Worm (Caenorhabditis elegans) whole organism, L1 larva: ENCODE data around the gene ZC449.7.

Experiments
- ces-1 ChIP-seq: fragments of 150-350 bp; optimal IDR thresholded peaks from 2 replicates; lab custom pipeline; 2014; ENCODE audit warnings: missing biosample characterization, missing genetic modification reagents, missing genetic modification characterization
- egl-27 ChIP-seq, 2 experiments: fragments of 150-350 bp in 1 of 2; sonication (generic microtip); optimal IDR thresholded peaks; 3 replicates each; lab custom pipeline; 2017 to 2018; ENCODE audit warnings: missing biosample characterization in 2 of 2, missing genetic modification characterization in 2 of 2, missing genetic modification reagents in 2 of 2
- hpl-2 ChIP-seq: fragments of 150-350 bp; optimal IDR thresholded peaks from 2 replicates; lab custom pipeline; 2014; ENCODE audit warnings: missing biosample characterization, missing genetic modification reagents, missing genetic modification characterization
- unc-130 ChIP-seq: fragments of 150-350 bp; optimal IDR thresholded peaks from 2 replicates; lab custom pipeline; 2017; ENCODE audit warnings: missing biosample characterization, missing genetic modification characterization, inconsistent platforms
- unc-86 ChIP-seq: sonication (generic microtip); optimal IDR thresholded peaks from 2 replicates; lab custom pipeline; 2016; ENCODE audit warnings: missing genetic modification characterization, missing compliant biosample characterization

DNA sequence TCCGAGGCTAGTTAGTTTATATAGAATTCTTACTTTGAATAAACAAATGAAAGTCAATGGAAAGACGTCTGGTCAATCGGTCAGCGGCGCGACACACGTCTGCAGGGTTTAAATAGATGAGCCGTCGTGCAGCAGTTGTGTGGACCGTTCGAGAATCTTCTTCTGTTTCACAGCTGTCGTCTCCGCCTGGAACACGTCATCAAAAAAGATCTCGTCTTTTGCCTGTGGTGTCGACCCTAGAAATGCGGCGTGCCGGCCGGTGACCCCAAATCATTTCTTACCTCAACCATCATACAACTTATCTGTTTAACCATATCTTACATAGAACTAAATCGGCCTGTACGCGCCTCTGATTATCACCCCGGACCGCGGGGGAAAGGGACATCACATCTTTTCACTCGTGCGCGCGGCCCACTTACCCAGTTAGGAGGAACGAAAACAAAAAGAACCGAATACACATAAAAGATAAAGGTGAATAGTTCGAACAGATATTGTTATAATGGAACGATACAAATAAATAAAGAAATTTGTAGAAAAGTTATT lies 41.8 kb upstream of the ZC449.7 start:
- no peak for TF ChIP-seq egl-27 (tag; optimal IDR thresholded peaks at IDR 0.05; lab: Kevin White, UChicago)
- no peak for TF ChIP-seq ces-1
- TF ChIP-seq unc-130 (tag; lab: Kevin White, UChicago), result no peak
- TF ChIP-seq hpl-2, result no peak
- no peak for TF ChIP-seq unc-86 (tag; lab: Kevin White, UChicago)
